Worm (Caenorhabditis elegans) whole organism, L4 larva: ENCODE data around the gene str-111.

Source experiments
- F10B5.3 ChIP-seq: sonication (generic microtip); optimal IDR thresholded peaks from 2 replicates; lab custom pipeline; 2016; ENCODE audit warnings: mild to moderate bottlenecking, missing genetic modification characterization, missing compliant biosample characterization
- F37D6.2 ChIP-seq: sonication (generic microtip); optimal IDR thresholded peaks from 2 replicates; lab custom pipeline; 2016; ENCODE audit warnings: mild to moderate bottlenecking, missing genetic modification characterization, missing compliant biosample characterization
- F49E8.2 ChIP-seq: sonication (generic microtip); optimal IDR thresholded peaks from 2 replicates; lab custom pipeline; 2016; ENCODE audit warnings: missing compliant biosample characterization, mild to moderate bottlenecking, missing genetic modification characterization, borderline replicate concordance
- R02D3.7 ChIP-seq: fragments of 150-350 bp; sonication (generic microtip); optimal IDR thresholded peaks from 3 replicates; lab custom pipeline; 2014; ENCODE audit warnings: missing biosample characterization, missing genetic modification characterization
- Y48G9A.11 ChIP-seq: fragments of 200-800 bp; sonication (Bioruptor generic); IDR thresholded peaks from 2 replicates; pipeline ENCODE4 v1.3.6; 2022; ENCODE audit warnings: missing genetic modification reagents, missing genetic modification characterization, missing compliant biosample characterization
- Y75B8A.6 ChIP-seq: fragments of 200-800 bp; sonication (Bioruptor generic); IDR thresholded peaks from 2 replicates; pipeline ENCODE4 v1.3.6; 2022; ENCODE audit warnings: missing genetic modification reagents, missing genetic modification characterization, missing compliant biosample characterization
- aha-1 ChIP-seq: fragments of 150-350 bp; peaks from one replicate; lab custom pipeline; 2014; ENCODE audit warnings: missing biosample characterization, missing genetic modification characterization
- ama-1 ChIP-seq: fragments of 150-350 bp; optimal IDR thresholded peaks from 2 replicates; lab custom pipeline; 2014; ENCODE audit warnings: inconsistent platforms, mixed read lengths
- arid-1 ChIP-seq: fragments of 200-800 bp; sonication (Bioruptor generic); conservative IDR thresholded peaks from 2 replicates; pipeline ENCODE4 v1.3.6; 2022; ENCODE audit warnings: missing genetic modification reagents, missing genetic modification characterization, missing compliant biosample characterization
- ceh-20 ChIP-seq: fragments of 200-800 bp; sonication (Bioruptor generic); IDR thresholded peaks from 2 replicates; pipeline ENCODE4 v1.3.6; 2022; ENCODE audit warnings: missing genetic modification reagents, missing genetic modification characterization, missing compliant biosample characterization
- ceh-44 ChIP-seq: fragments of 200-800 bp; sonication (Bioruptor generic); IDR thresholded peaks from 2 replicates; pipeline ENCODE4 v1.3.6; 2022; ENCODE audit warnings: missing genetic modification reagents, missing genetic modification characterization, missing compliant biosample characterization
- ceh-62 ChIP-seq: sonication (generic microtip); optimal IDR thresholded peaks from 2 replicates; lab custom pipeline; 2017; ENCODE audit warnings: missing biosample characterization, missing genetic modification characterization
- ctbp-1 ChIP-seq: fragments of 200-800 bp; sonication (Bioruptor generic); IDR thresholded peaks from 2 replicates; pipeline ENCODE4 v1.3.6; 2022; ENCODE audit warnings: missing genetic modification reagents, missing genetic modification characterization, missing compliant biosample characterization
- daf-12 ChIP-seq: fragments of 150-350 bp; optimal IDR thresholded peaks from 2 replicates; lab custom pipeline; 2014; ENCODE audit warnings: missing biosample characterization, missing genetic modification reagents, missing genetic modification characterization
- daf-19 ChIP-seq: fragments of 200-800 bp; sonication (Bioruptor generic); conservative IDR thresholded peaks from 2 replicates; pipeline ENCODE4 v1.3.6; 2022; ENCODE audit warnings: missing genetic modification characterization, missing compliant biosample characterization
- dmd-8 ChIP-seq: fragments of 200-800 bp; sonication (Bioruptor generic); IDR thresholded peaks from 2 replicates; pipeline ENCODE4 v1.3.6; 2022; ENCODE audit warnings: missing genetic modification characterization, missing compliant biosample characterization
- dpl-1 ChIP-seq: fragments of 150-350 bp; optimal IDR thresholded peaks from 2 replicates; lab custom pipeline; 2014; ENCODE audit warnings: missing biosample characterization, missing genetic modification reagents, missing genetic modification characterization
- duxl-1 ChIP-seq: sonication (generic microtip); optimal IDR thresholded peaks from 2 replicates; lab custom pipeline; 2016; ENCODE audit warnings: mild to moderate bottlenecking, missing genetic modification characterization, moderate library complexity, missing compliant biosample characterization; ENCODE audit not compliant: poor library complexity
- egl-27 ChIP-seq: sonication (generic microtip); optimal IDR thresholded peaks from 3 replicates; lab custom pipeline; 2017; ENCODE audit warnings: missing biosample characterization, missing genetic modification reagents, missing genetic modification characterization
- hif-1 ChIP-seq, 2 experiments: sonication (generic microtip); optimal IDR thresholded peaks; 2 replicates each; lab custom pipeline; 2016 to 2017; ENCODE audit warnings: missing compliant biosample characterization in 2 of 2, missing genetic modification characterization in 2 of 2, missing genetic modification reagents in 2 of 2, missing genotype in 2 of 2, mild to moderate bottlenecking in 1 of 2
- hlh-11 ChIP-seq: fragments of 200-800 bp; sonication (Bioruptor generic); optimal IDR thresholded peaks from 2 replicates; lab custom pipeline; 2018; ENCODE audit warnings: mild to moderate bottlenecking, missing genetic modification characterization, missing compliant biosample characterization
- lim-7 ChIP-seq: fragments of 200-800 bp; sonication (Bioruptor generic); IDR thresholded peaks from 2 replicates; pipeline ENCODE4 v1.3.6; 2022; ENCODE audit warnings: missing genetic modification characterization, missing compliant biosample characterization
- lin-1 ChIP-seq: fragments of 200-800 bp; sonication (Bioruptor generic); IDR thresholded peaks from 2 replicates; pipeline ENCODE4 v1.3.6; 2022; ENCODE audit warnings: missing genetic modification reagents, missing genetic modification characterization, missing compliant biosample characterization
- lin-38 ChIP-seq: fragments of 200-800 bp; sonication (Bioruptor generic); IDR thresholded peaks from 2 replicates; pipeline ENCODE4 v1.3.6; 2022; ENCODE audit warnings: missing genetic modification reagents, missing genetic modification characterization, missing compliant biosample characterization
- lin-39 ChIP-seq: fragments of 150-350 bp; optimal IDR thresholded peaks from 2 replicates; lab custom pipeline; 2014; ENCODE audit warnings: missing biosample characterization, missing genetic modification reagents, missing genetic modification characterization
- lir-3 ChIP-seq: sonication (generic microtip); optimal IDR thresholded peaks from 2 replicates; lab custom pipeline; 2016; ENCODE audit warnings: mild to moderate bottlenecking, missing genetic modification characterization, missing compliant biosample characterization
- mdt-29 ChIP-seq: fragments of 200-800 bp; sonication (Bioruptor generic); IDR thresholded peaks from 2 replicates; pipeline ENCODE4 v1.3.6; 2022; ENCODE audit warnings: missing genetic modification reagents, missing genetic modification characterization, missing compliant biosample characterization
- mep-1 ChIP-seq: fragments of 150-350 bp; sonication (generic microtip); optimal IDR thresholded peaks from 3 replicates; lab custom pipeline; 2014; ENCODE audit warnings: missing biosample characterization, missing genetic modification characterization
- mxl-2 ChIP-seq: fragments of 200-800 bp; sonication (Bioruptor generic); conservative IDR thresholded peaks from 2 replicates; pipeline ENCODE4 v1.3.6; 2022; ENCODE audit warnings: missing genetic modification reagents, missing genetic modification characterization, missing compliant biosample characterization
- nhr-10 ChIP-seq: fragments of 150-350 bp; optimal IDR thresholded peaks from 2 replicates; lab custom pipeline; 2014; ENCODE audit warnings: missing biosample characterization, missing genetic modification characterization
- nhr-102 ChIP-seq: sonication (generic microtip); optimal IDR thresholded peaks from 2 replicates; lab custom pipeline; 2016; ENCODE audit warnings: mild to moderate bottlenecking, missing genetic modification characterization, moderate library complexity, missing compliant biosample characterization
- nhr-28 ChIP-seq: fragments of 150-350 bp; optimal IDR thresholded peaks from 2 replicates; lab custom pipeline; 2014; ENCODE audit warnings: missing biosample characterization, missing genetic modification characterization
- nhr-41 ChIP-seq: fragments of 200-800 bp; sonication (Bioruptor generic); IDR thresholded peaks from 2 replicates; pipeline ENCODE4 v1.3.6; 2022; ENCODE audit warnings: missing genetic modification reagents, missing genetic modification characterization, missing compliant biosample characterization
- nhr-42 ChIP-seq: fragments of 200-800 bp; sonication (Bioruptor generic); IDR thresholded peaks from 2 replicates; pipeline ENCODE4 v1.3.6; 2022; ENCODE audit warnings: missing genetic modification characterization, missing compliant biosample characterization
- nhr-48 ChIP-seq: sonication (generic microtip); optimal IDR thresholded peaks from 2 replicates; lab custom pipeline; 2016; ENCODE audit warnings: mild to moderate bottlenecking, missing genetic modification characterization, missing compliant biosample characterization
- nhr-76 ChIP-seq: fragments of 150-350 bp; optimal IDR thresholded peaks from 2 replicates; lab custom pipeline; 2014; ENCODE audit warnings: missing biosample characterization, missing genetic modification characterization
- php-3 ChIP-seq: fragments of 200-800 bp; sonication (Bioruptor generic); IDR thresholded peaks from 2 replicates; pipeline ENCODE4 v1.3.6; 2022; ENCODE audit warnings: missing genetic modification reagents, missing genetic modification characterization, missing compliant biosample characterization
- pqm-1 ChIP-seq: sonication (generic microtip); optimal IDR thresholded peaks from 2 replicates; lab custom pipeline; 2017; ENCODE audit warnings: missing biosample characterization, missing genetic modification characterization
- rbr-2 ChIP-seq: sonication (generic microtip); optimal IDR thresholded peaks from 2 replicates; lab custom pipeline; 2016; ENCODE audit warnings: missing genotype, missing genetic modification characterization, missing compliant biosample characterization
- saeg-2 ChIP-seq: fragments of 200-800 bp; sonication (Bioruptor generic); IDR thresholded peaks from 2 replicates; pipeline ENCODE4 v1.3.6; 2022; ENCODE audit warnings: missing genetic modification reagents, missing genetic modification characterization, missing compliant biosample characterization
- sdz-12 ChIP-seq: fragments of 200-800 bp; sonication (Bioruptor generic); optimal IDR thresholded peaks from 2 replicates; lab custom pipeline; 2018; ENCODE audit warnings: mild to moderate bottlenecking, missing genetic modification characterization, missing compliant biosample characterization
- spr-3 ChIP-seq: fragments of 200-800 bp; sonication (Bioruptor generic); optimal IDR thresholded peaks from 2 replicates; lab custom pipeline; 2018; ENCODE audit warnings: mild to moderate bottlenecking, missing genetic modification characterization, missing compliant biosample characterization
- vab-7 ChIP-seq: fragments of 200-800 bp; sonication (Bioruptor generic); IDR thresholded peaks from 2 replicates; pipeline ENCODE4 v1.3.6; 2022; ENCODE audit warnings: missing genetic modification reagents, missing genetic modification characterization, missing compliant biosample characterization
- zip-2 ChIP-seq: fragments of 150-350 bp; optimal IDR thresholded peaks from 2 replicates; lab custom pipeline; 2014; ENCODE audit warnings: missing biosample characterization, missing genetic modification characterization
- ztf-11 ChIP-seq: fragments of 150-350 bp; optimal IDR thresholded peaks from 2 replicates; lab custom pipeline; 2014; ENCODE audit warnings: missing biosample characterization, missing genetic modification characterization
- ztf-7 ChIP-seq: fragments of 150-350 bp; optimal IDR thresholded peaks from 2 replicates; lab custom pipeline; 2014; ENCODE audit warnings: missing biosample characterization, missing genetic modification characterization

The str-111 gene

DNA sequence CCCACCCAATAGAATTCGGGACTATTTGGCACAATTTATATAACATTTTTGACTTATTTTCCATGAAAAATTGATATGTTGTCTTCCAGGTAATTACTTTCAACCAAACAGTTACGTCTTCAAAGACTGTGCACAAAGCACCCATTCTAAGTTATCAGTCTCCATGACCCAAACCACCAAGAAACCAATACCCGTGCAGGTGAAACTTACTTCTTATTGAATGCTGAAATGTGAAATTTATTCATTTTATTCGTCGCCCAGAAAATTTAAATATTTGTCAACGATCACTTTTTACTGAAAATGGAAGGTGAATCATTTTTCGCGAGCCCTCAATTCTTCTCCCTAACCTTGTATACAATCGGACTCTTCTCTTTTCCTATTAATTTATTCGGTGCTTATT, 21.6 kb upstream of the str-111 start, which contains the start of gene srh-281:
Gene srh-281 (plus strand): TSS at position 301 of the 400 bp plus-strand sequence.
- TF ChIP-seq nhr-42 (GFP tag; lab: Robert Waterston, UW) (no peak), saeg-2 (no peak), daf-12 (no peak), hlh-11 (tag; lab: Kevin White, UChicago) (no peak), nhr-41 (GFP tag; lab: Robert Waterston, UW) (no peak), ztf-11 (tag; lab: Kevin White, UChicago) (no peak), nhr-28 (tag; lab: Kevin White, UChicago) (no peak), arid-1 (no peak), mxl-2 (GFP tag; lab: Robert Waterston, UW) (no peak), daf-19 (GFP tag; lab: Robert Waterston, UW) (no peak), aha-1 (tag; lab: Kevin White, UChicago) (no peak), lin-1 (GFP tag; lab: Robert Waterston, UW) (no peak), mdt-29 (GFP tag; lab: Robert Waterston, UW) (no peak), F10B5.3 (tag; lab: Kevin White, UChicago) (no peak), Y75B8A.6 (no peak), ceh-20 (GFP tag; lab: Robert Waterston, UW) (no peak), vab-7 (GFP tag; lab: Robert Waterston, UW) (no peak), pqm-1 (tag; lab: Kevin White, UChicago) (no peak), nhr-10 (tag; lab: Kevin White, UChicago) (no peak)

DNA sequence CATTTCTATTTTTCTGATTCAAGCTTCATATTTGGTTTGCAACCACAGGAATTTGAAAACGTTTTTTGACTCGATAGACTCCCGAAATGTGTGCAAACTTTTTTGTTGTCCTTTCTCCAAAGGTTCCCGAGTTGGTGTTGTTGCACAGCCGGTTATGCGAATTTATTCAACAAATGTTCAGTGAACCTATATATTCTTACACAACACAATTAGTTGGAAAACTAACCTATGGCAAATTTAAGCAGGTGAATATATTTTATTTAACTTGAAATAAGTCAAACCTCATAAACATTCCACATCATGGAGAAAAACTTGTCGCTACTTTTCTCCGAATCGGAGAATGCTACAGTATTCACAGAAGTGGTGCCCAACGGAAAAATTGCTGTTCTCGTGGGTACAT, 14.4 kb upstream of the str-111 start, which contains the start of gene srz-14:
Gene srz-14 (plus strand): TSS at position 301 of the 400 bp plus-strand sequence.
- TF ChIP-seq daf-12 (no peak), F37D6.2 (tag; lab: Kevin White, UChicago) (no peak), lir-3 (tag; lab: Kevin White, UChicago) (no peak), ceh-62 (tag; lab: Kevin White, UChicago) (no peak), ceh-20 (GFP tag; lab: Robert Waterston, UW) (no peak), sdz-12 (GFP tag; lab: Kevin White, UChicago) (no peak), R02D3.7 (no peak), Y48G9A.11 (GFP tag; lab: Robert Waterston, UW) (no peak), duxl-1 (tag; lab: Kevin White, UChicago) (no peak), nhr-10 (tag; lab: Kevin White, UChicago) (no peak), lin-1 (GFP tag; lab: Robert Waterston, UW) (no peak), nhr-102 (tag; lab: Kevin White, UChicago) (no peak), ceh-44 (GFP tag; lab: Robert Waterston, UW) (no peak), lin-38 (GFP tag; lab: Robert Waterston, UW) (no peak), spr-3 (GFP tag; lab: Kevin White, UChicago) (no peak), ztf-7 (tag; lab: Kevin White, UChicago) (no peak), egl-27 (tag; lab: Kevin White, UChicago) (no peak)

DNA sequence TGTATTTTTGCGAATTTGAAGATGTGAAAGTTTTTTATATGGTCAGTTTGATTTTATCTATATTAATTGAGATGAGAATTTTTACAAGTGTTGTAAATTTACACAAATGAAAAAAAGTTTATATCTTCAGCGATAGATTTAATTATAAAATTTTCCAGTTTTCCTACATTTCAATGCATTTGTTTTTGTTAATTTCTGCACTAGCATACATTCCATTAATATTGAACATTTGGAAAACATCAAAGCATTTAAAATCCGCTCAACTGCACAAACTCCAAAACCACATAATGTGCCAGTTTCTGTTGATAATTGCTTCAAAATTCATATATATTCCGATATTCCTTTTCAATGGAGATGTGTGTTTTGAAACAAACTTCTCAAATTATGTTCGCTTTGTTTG, 14.0 kb upstream of the str-111 start, which contains the start of gene srh-277:
Gene srh-277 (plus strand): TSS at position 301 of the 400 bp plus-strand sequence.
- TF ChIP-seq nhr-76 (tag; lab: Kevin White, UChicago), result no peak
- TF ChIP-seq lin-39 (tag; lab: Kevin White, UChicago), result no peak
- no peak for TF ChIP-seq rbr-2 (tag; lab: Kevin White, UChicago)
- TF ChIP-seq zip-2 (tag; lab: Kevin White, UChicago), result no peak
- TF ChIP-seq php-3 (GFP tag; lab: Robert Waterston, UW), result no peak
- TF ChIP-seq lim-7 (GFP tag; lab: Robert Waterston, UW), result no peak
- no peak for TF ChIP-seq lin-38 (GFP tag; lab: Robert Waterston, UW)
- no peak for TF ChIP-seq hif-1 (tag; optimal IDR thresholded peaks at IDR 0.05; lab: Kevin White, UChicago)
- TF ChIP-seq nhr-48 (tag; lab: Kevin White, UChicago), result no peak
- TF ChIP-seq ctbp-1, result no peak
- TF ChIP-seq ceh-62 (tag; lab: Kevin White, UChicago), result no peak
- no peak for TF ChIP-seq ama-1 (lab: Kevin White, UChicago)
- no peak for TF ChIP-seq hlh-11 (tag; lab: Kevin White, UChicago)
- TF ChIP-seq mep-1, result no peak
- TF ChIP-seq arid-1, result no peak
- no peak for TF ChIP-seq nhr-102 (tag; lab: Kevin White, UChicago)
- no peak for TF ChIP-seq dmd-8 (GFP tag; lab: Robert Waterston, UW)
- TF ChIP-seq F49E8.2, result no peak
- no peak for TF ChIP-seq dpl-1 (GFP tag; lab: Kevin White, UChicago)
